Fruit fly (Drosophila melanogaster): ENCODE data around the gene CtsB.

The CtsB gene

dm6 chrX:13781739-13782502 lies at the start of gene CtsB, which contains the start of gene amrt:
TSS of gene CtsB (minus strand) at chrX:13782170.
TSS of gene amrt (plus strand) at chrX:13782459.
- no peak for TF ChIP-seq Vsx2 (GFP tag; optimal IDR thresholded peaks at IDR 0.05; ENCODE audit: partially characterized antibody)
- TF ChIP-seq Sp1 (GFP tag; optimal IDR thresholded peaks at IDR 0.05) = peak; percentile 75
- no peak for TF ChIP-seq sv (GFP tag; optimal IDR thresholded peaks at IDR 0.05)
- peak; percentile 55 for TF ChIP-seq rgr (GFP tag; optimal IDR thresholded peaks at IDR 0.05)
- TF ChIP-seq Hr83 (GFP tag; optimal IDR thresholded peaks at IDR 0.05; ENCODE audit: poor library complexity, severe bottlenecking) = no peak
- no peak for TF ChIP-seq Dif (GFP tag; optimal IDR thresholded peaks at IDR 0.05; ENCODE audit: partially characterized antibody)
- peak; percentile 45 for TF ChIP-seq br (GFP tag; optimal IDR thresholded peaks at IDR 0.05)
- peak; percentile 47 for TF ChIP-seq CrebA (GFP tag; optimal IDR thresholded peaks at IDR 0.05; ENCODE audit: borderline replicate concordance)
- peak; percentile 65 for TF ChIP-seq fru (GFP tag; optimal IDR thresholded peaks at IDR 0.05)
- TF ChIP-seq psq (GFP tag; optimal IDR thresholded peaks at IDR 0.05) = peak; percentile 37
- TF ChIP-seq dmrt93B (GFP tag; optimal IDR thresholded peaks at IDR 0.05) = peak; percentile 55
- TF ChIP-seq HLH106 (tag; optimal IDR thresholded peaks at IDR 0.05) = peak; percentile 64
- TF ChIP-seq pan (optimal IDR thresholded peaks at IDR 0.05) = no peak
- peak; percentile 46 for TF ChIP-seq tai (GFP tag; optimal IDR thresholded peaks at IDR 0.05)
- no peak for TF ChIP-seq dl (GFP tag; optimal IDR thresholded peaks at IDR 0.05; ENCODE audit: insufficient read depth in 1 of 2, partially characterized antibody in 2 of 2)
- TF ChIP-seq woc (GFP tag; optimal IDR thresholded peaks at IDR 0.05) = peak; percentile 93
- peak; percentile 38 for TF ChIP-seq GATAd (GFP tag; optimal IDR thresholded peaks at IDR 0.05)
- no peak for TF ChIP-seq brk (GFP tag; optimal IDR thresholded peaks at IDR 0.05)
- TF ChIP-seq Mio (GFP tag; optimal IDR thresholded peaks at IDR 0.05) = no peak
- TF ChIP-seq Hnf4 (GFP tag; optimal IDR thresholded peaks at IDR 0.05) = peak; percentile 64
- TF ChIP-seq Rel (GFP tag; optimal IDR thresholded peaks at IDR 0.05) = no peak
- peak; percentile 48 for TF ChIP-seq Rel (tag; optimal IDR thresholded peaks at IDR 0.05)
- no peak for TF ChIP-seq N (GFP tag; optimal IDR thresholded peaks at IDR 0.05)
- no peak for TF ChIP-seq Abd-B (GFP tag; optimal IDR thresholded peaks at IDR 0.05)
- TF ChIP-seq usp (GFP tag; optimal IDR thresholded peaks at IDR 0.05) = no peak
- no peak for TF ChIP-seq Dfd (GFP tag; optimal IDR thresholded peaks at IDR 0.05)
- peak; percentile 64 for TF ChIP-seq h (GFP tag; optimal IDR thresholded peaks at IDR 0.05)
- TF ChIP-seq CG9705 (GFP tag; optimal IDR thresholded peaks at IDR 0.05) = peak; percentile 57
- peak; percentile 57 for TF ChIP-seq ey (GFP tag; optimal IDR thresholded peaks at IDR 0.05)
- no peak for TF ChIP-seq sage (GFP tag; optimal IDR thresholded peaks at IDR 0.05)
- no peak for TF ChIP-seq lola (GFP tag; optimal IDR thresholded peaks at IDR 0.05)
- no peak for TF ChIP-seq CG32264 (GFP tag; optimal IDR thresholded peaks at IDR 0.05)
- TF ChIP-seq Myc (optimal IDR thresholded peaks at IDR 0.05) = peak; percentile 7
- peak; percentile 48 for TF ChIP-seq Jra (GFP tag; optimal IDR thresholded peaks at IDR 0.05)
- no peak for TF ChIP-seq dsf (GFP tag; optimal IDR thresholded peaks at IDR 0.05; ENCODE audit: borderline replicate concordance)
- TF ChIP-seq Hr78 (GFP tag; optimal IDR thresholded peaks at IDR 0.05) = no peak
- TF ChIP-seq foxo (GFP tag; optimal IDR thresholded peaks at IDR 0.05) = peak in 1 of 2 experiments; percentile 69
- peak; percentile 31 for TF ChIP-seq OdsH (GFP tag; optimal IDR thresholded peaks at IDR 0.05)
- TF ChIP-seq jim (GFP tag; optimal IDR thresholded peaks at IDR 0.05) = peak; percentile 58

- no peak for TF ChIP-seq Jra (GFP tag; optimal IDR thresholded peaks at IDR 0.05)
- TF ChIP-seq Myc (optimal IDR thresholded peaks at IDR 0.05) = no peak
- TF ChIP-seq dl (GFP tag; optimal IDR thresholded peaks at IDR 0.05; ENCODE audit: insufficient read depth in 1 of 2, partially characterized antibody in 2 of 2) = no peak
- no peak for TF ChIP-seq woc (GFP tag; optimal IDR thresholded peaks at IDR 0.05)
- no peak for TF ChIP-seq brk (GFP tag; optimal IDR thresholded peaks at IDR 0.05)
Observed at dm6 chrX:13830029-13830428, 48.1 kb upstream of the CtsB start, which contains the start of gene jub. TSS of gene jub (minus strand) at chrX:13830317.

All from whole organism, wandering third instar larva.